Worm (Caenorhabditis elegans): Measurements from ENCODE around the gene C05D12.1.

C05D12.1 gene

DNA sequence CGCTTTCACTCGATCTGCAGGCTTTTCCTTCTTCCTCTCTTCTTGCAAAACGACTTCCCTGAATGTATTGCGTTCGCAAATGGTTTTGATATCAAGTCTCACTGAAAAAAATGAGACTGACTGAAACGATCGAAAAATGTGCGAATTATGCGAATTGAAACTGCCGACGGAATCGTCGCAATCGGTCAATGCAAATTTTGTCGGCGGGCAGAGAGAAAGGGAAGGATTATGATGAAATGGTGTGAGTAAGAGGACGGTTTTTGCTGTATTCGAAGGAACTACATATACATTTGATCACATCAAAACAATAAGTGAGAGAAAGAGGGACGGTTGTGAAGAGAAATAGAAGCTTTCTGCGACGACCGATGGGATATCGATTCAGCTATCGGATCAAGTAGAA lies at the start of gene C05D12.1:
C05D12.1 (minus strand) TSS at position 101 of the 400 bp plus-strand sequence.
- TF ChIP-seq unc-39 (tag; optimal IDR thresholded peaks at IDR 0.05), result no peak
- TF ChIP-seq Y55F3AM.14 (GFP tag; optimal IDR thresholded peaks at IDR 0.05), result no peak
- no peak for TF ChIP-seq elt-1 (tag; optimal IDR thresholded peaks at IDR 0.05)
- no peak for TF ChIP-seq ztf-11 (tag; optimal IDR thresholded peaks at IDR 0.05)
- no peak for TF ChIP-seq gmeb-1 (tag; optimal IDR thresholded peaks at IDR 0.05)
- no peak for TF ChIP-seq sem-4 (tag; optimal IDR thresholded peaks at IDR 0.05)
- no peak for TF ChIP-seq ztf-4 (tag; optimal IDR thresholded peaks at IDR 0.05)
- no peak for TF ChIP-seq nhr-21 (tag; optimal IDR thresholded peaks at IDR 0.05)
- no peak for TF ChIP-seq snpc-4 (tag; optimal IDR thresholded peaks at IDR 0.05)
- TF ChIP-seq mdl-1 (tag; optimal IDR thresholded peaks at IDR 0.05), result no peak
- TF ChIP-seq lin-39 (tag; optimal IDR thresholded peaks at IDR 0.05), result no peak

DNA sequence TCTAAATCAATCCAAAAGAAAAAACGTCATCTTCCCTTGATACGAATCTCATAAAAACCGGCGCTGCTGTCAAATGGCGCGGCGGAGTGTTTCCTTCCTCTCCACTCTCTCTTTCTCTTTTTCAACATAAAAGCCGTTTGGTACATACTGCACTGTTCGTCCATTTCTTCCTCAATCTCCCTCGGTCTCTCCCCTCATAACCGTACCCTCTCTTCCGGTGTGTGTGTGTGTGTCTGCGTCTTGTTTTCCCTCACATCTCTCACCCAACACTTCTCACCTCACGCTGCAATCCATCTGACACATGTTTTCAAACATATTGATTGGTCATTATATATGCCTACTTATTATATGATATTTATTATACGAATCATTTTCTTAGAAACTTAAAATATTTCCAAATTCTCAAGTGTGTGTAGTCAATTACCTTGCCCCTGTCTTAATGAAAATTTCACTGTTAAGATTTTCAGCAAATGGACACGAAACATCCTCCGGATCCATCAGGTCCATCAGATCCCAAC lies 48.9 kb upstream of the C05D12.1 start, which contains the start of the genes aars-1 and rga-1:
aars-1 (minus strand) TSS at position 71 of the 518 bp plus-strand sequence.
rga-1 (plus strand) TSS at position 468 of the 518 bp plus-strand sequence.
- TF ChIP-seq nhr-21 (tag; optimal IDR thresholded peaks at IDR 0.05) (peak; percentile 48), blmp-1 (tag; optimal IDR thresholded peaks at IDR 0.05; ENCODE audit: insufficient read depth) (peak; percentile 70), Y55F3AM.14 (GFP tag; optimal IDR thresholded peaks at IDR 0.05) (no peak), nhr-129 (tag; optimal IDR thresholded peaks at IDR 0.05) (peak; percentile 70), ceh-82 (tag; optimal IDR thresholded peaks at IDR 0.05) (no peak), alr-1 (tag; optimal IDR thresholded peaks at IDR 0.05) (no peak), mbf-1 (tag; optimal IDR thresholded peaks at IDR 0.05) (no peak), nhr-77 (tag; optimal IDR thresholded peaks at IDR 0.05) (no peak), mab-5 (tag; optimal IDR thresholded peaks at IDR 0.05) (no peak), egl-27 (tag; optimal IDR thresholded peaks at IDR 0.05) (no peak), sma-9 (GFP tag; optimal IDR thresholded peaks at IDR 0.05) (peak; percentile 83), sma-9 (tag; optimal IDR thresholded peaks at IDR 0.05) (no peak), lsy-2 (tag; optimal IDR thresholded peaks at IDR 0.05) (peak in 1 of 2 experiments; percentile 70), elt-3 (tag; optimal IDR thresholded peaks at IDR 0.05) (no peak), ZK546.5 (tag; optimal IDR thresholded peaks at IDR 0.05) (no peak), unc-62 (GFP tag; optimal IDR thresholded peaks at IDR 0.05) (no peak), skn-1 (tag; optimal IDR thresholded peaks at IDR 0.05) (no peak), snpc-4 (tag; optimal IDR thresholded peaks at IDR 0.05) (no peak), sma-3 (GFP tag; optimal IDR thresholded peaks at IDR 0.05) (peak; percentile 40), aly-2 (tag; optimal IDR thresholded peaks at IDR 0.05) (no peak), nhr-237 (tag; optimal IDR thresholded peaks at IDR 0.05) (no peak), crh-2 (tag; optimal IDR thresholded peaks at IDR 0.05) (peak; percentile 39), lin-39 (tag; optimal IDR thresholded peaks at IDR 0.05) (no peak), gmeb-1 (tag; optimal IDR thresholded peaks at IDR 0.05) (no peak), mdl-1 (tag; optimal IDR thresholded peaks at IDR 0.05) (no peak), nhr-6 (tag; optimal IDR thresholded peaks at IDR 0.05) (no peak), R02D3.7 (tag; optimal IDR thresholded peaks at IDR 0.05) (no peak), zag-1 (tag; optimal IDR thresholded peaks at IDR 0.05) (no peak), C34F6.9 (tag; optimal IDR thresholded peaks at IDR 0.05) (peak; percentile 77), lin-13 (GFP tag; optimal IDR thresholded peaks at IDR 0.05) (peak; percentile 20), nhr-25 (tag; optimal IDR thresholded peaks at IDR 0.05) (peak; percentile 73), ztf-1 (GFP tag; conservative IDR thresholded peaks at IDR 0.05) (no peak), nhr-11 (tag; optimal IDR thresholded peaks at IDR 0.05) (no peak), ama-1 (optimal IDR thresholded peaks at IDR 0.05) (no peak), dmd-4 (tag; optimal IDR thresholded peaks at IDR 0.05) (no peak), ztf-11 (tag; optimal IDR thresholded peaks at IDR 0.05) (no peak), fos-1 (tag; optimal IDR thresholded peaks at IDR 0.05) (peak; percentile 68), ztf-4 (tag; optimal IDR thresholded peaks at IDR 0.05) (no peak), unc-55 (GFP tag; optimal IDR thresholded peaks at IDR 0.05) (peak; percentile 50), lin-11 (tag; optimal IDR thresholded peaks at IDR 0.05) (no peak), nhr-10 (tag; optimal IDR thresholded peaks at IDR 0.05) (no peak), unc-39 (tag; optimal IDR thresholded peaks at IDR 0.05) (no peak), sem-4 (tag; optimal IDR thresholded peaks at IDR 0.05) (peak; percentile 77), elt-1 (tag; optimal IDR thresholded peaks at IDR 0.05) (no peak), nhr-23 (tag; optimal IDR thresholded peaks at IDR 0.05) (no peak), F13H6.1 (tag; optimal IDR thresholded peaks at IDR 0.05) (peak; percentile 75), peb-1 (tag; optimal IDR thresholded peaks at IDR 0.05) (no peak), ceh-16 (tag; optimal IDR thresholded peaks at IDR 0.05) (no peak), nhr-12 (tag; optimal IDR thresholded peaks at IDR 0.05) (no peak)

Measured in whole organism, L2 larva.